Worm (Caenorhabditis elegans): ENCODE measurements around the gene Y105C5B.8.

The Y105C5B.8 gene

DNA sequence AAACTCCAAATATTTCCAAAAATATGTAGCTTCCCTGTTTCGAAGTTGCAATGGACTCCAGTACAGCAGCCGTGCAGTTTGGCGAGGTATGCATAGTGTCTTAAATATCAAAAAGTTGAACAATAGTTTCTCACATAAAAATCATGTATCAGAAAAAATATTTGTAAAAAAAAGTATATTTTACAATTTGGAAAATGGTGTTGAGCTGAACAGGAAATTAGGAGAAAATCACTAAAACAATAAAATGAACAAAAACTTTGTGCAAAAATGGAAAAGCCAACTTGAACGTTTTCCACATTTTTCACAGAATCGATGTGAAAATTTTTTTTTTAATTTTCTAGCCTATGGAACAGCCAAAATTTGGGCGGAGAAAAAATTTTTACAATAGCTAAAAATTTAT, at the start of gene Y105C5B.8:
Y105C5B.8 (minus strand) TSS at position 101 of the 400 bp plus-strand sequence.
- TF ChIP-seq unc-39 (tag; optimal IDR thresholded peaks at IDR 0.05) (no peak), Y5F2A.4 (GFP tag; optimal IDR thresholded peaks at IDR 0.05) (no peak), ctbp-1 (GFP tag; IDR thresholded peaks at IDR 0.05) (no peak), daf-8 (GFP tag; IDR thresholded peaks at IDR 0.05) (no peak), lin-38 (GFP tag; IDR thresholded peaks at IDR 0.05) (no peak), ztf-7 (tag; optimal IDR thresholded peaks at IDR 0.05) (no peak), daf-16 (GFP tag; optimal IDR thresholded peaks at IDR 0.05) (no peak), daf-16 (tag; optimal IDR thresholded peaks at IDR 0.05) (no peak), nhr-6 (tag; optimal IDR thresholded peaks at IDR 0.05) (no peak), jun-1 (tag; optimal IDR thresholded peaks at IDR 0.05) (no peak), attf-4 (tag; optimal IDR thresholded peaks at IDR 0.05) (no peak), hif-1 (tag; optimal IDR thresholded peaks at IDR 0.05) (no peak), pqm-1 (tag; optimal IDR thresholded peaks at IDR 0.05) (no peak), nhr-77 (tag; optimal IDR thresholded peaks at IDR 0.05) (no peak), F44E2.7 (GFP tag; IDR thresholded peaks at IDR 0.05) (no peak), mdl-1 (tag; optimal IDR thresholded peaks at IDR 0.05) (no peak)

DNA sequence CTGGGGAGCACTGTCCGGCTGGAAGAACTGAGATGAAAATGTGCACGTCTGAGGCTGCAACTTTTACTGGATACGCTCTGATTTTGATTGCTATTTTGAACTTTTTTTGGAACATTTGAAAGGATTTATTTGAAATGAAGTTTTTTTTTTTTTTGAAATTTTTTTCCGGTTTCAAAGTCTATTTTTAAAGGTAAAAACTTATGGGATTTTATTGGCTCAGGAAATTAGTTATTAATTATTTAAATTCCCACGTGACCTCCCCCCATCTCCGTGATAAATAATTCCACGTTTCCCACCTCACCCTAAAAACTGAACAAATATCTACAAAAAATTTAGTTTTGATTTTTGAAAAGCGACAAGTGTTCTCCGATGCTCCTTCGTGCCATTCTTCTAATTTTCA, 37.7 kb upstream of the Y105C5B.8 start, which contains the start of gene Y105C5B.18:
Y105C5B.18 (plus strand) TSS at position 301 of the 400 bp plus-strand sequence.
- TF ChIP-seq F37D6.2 (tag; optimal IDR thresholded peaks at IDR 0.05) = no peak
- no peak for TF ChIP-seq daf-12 (tag; optimal IDR thresholded peaks at IDR 0.05)
- TF ChIP-seq ztf-11 (tag; optimal IDR thresholded peaks at IDR 0.05) = no peak
- no peak for TF ChIP-seq pha-4 (GFP tag; IDR thresholded peaks at IDR 0.05)
- TF ChIP-seq pha-4 (tag; optimal IDR thresholded peaks at IDR 0.05) = no peak
- no peak for TF ChIP-seq nhr-102 (tag; optimal IDR thresholded peaks at IDR 0.05)
- no peak for TF ChIP-seq mxl-2 (GFP tag; conservative IDR thresholded peaks at IDR 0.05)
- TF ChIP-seq egl-43 (GFP tag; IDR thresholded peaks at IDR 0.05) = no peak
- TF ChIP-seq T20F7.1 (GFP tag; optimal IDR thresholded peaks at IDR 0.05) = no peak

DNA sequence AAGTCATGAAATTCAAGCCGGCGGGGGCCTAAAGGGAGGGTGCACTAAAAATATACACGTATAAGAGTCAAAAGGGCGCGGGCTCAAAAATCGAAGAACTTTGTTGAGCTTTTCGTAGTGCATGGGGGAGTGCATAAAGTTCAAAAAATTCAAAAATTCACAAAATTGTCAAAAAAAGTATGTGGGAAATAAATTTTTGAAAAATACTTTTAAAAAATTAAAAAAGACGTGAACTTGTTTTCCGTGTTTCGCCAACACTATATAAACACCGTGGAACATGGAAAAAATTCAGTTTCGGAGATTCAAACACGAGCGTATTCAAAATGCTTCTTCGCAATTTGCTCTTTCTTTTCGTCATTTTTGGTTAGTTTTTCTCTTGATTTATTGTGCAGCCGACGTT, 36.2 kb upstream of the Y105C5B.8 start, which contains the start of gene Y105C5B.17:
Y105C5B.17 (plus strand) TSS at position 301 of the 400 bp plus-strand sequence.
- TF ChIP-seq nhr-6 (tag; optimal IDR thresholded peaks at IDR 0.05) = no peak
- no peak for TF ChIP-seq mdl-1 (tag; optimal IDR thresholded peaks at IDR 0.05)
- TF ChIP-seq daf-19 (GFP tag; conservative IDR thresholded peaks at IDR 0.05) = no peak
- no peak for TF ChIP-seq ama-1 (optimal IDR thresholded peaks at IDR 0.05)
- no peak for TF ChIP-seq daf-12 (tag; optimal IDR thresholded peaks at IDR 0.05)
- no peak for TF ChIP-seq dmd-8 (GFP tag; IDR thresholded peaks at IDR 0.05)
- no peak for TF ChIP-seq F10B5.3 (tag; optimal IDR thresholded peaks at IDR 0.05)
- no peak for TF ChIP-seq zfp-2 (tag; optimal IDR thresholded peaks at IDR 0.05)
- no peak for TF ChIP-seq unc-130 (GFP tag; optimal IDR thresholded peaks at IDR 0.05)
- TF ChIP-seq lin-38 (GFP tag; IDR thresholded peaks at IDR 0.05) = no peak
- TF ChIP-seq dmd-6 (GFP tag; IDR thresholded peaks at IDR 0.05) = no peak
- no peak for TF ChIP-seq dmd-9 (GFP tag; IDR thresholded peaks at IDR 0.05)
- no peak for TF ChIP-seq R02D3.7 (tag; optimal IDR thresholded peaks at IDR 0.05)
- TF ChIP-seq F37D6.2 (tag; optimal IDR thresholded peaks at IDR 0.05) = no peak
- TF ChIP-seq rbr-2 (tag; optimal IDR thresholded peaks at IDR 0.05) = no peak
- TF ChIP-seq madf-5 (GFP tag; IDR thresholded peaks at IDR 0.05) = no peak
- TF ChIP-seq cey-2 (tag; optimal IDR thresholded peaks at IDR 0.05; ENCODE audit: borderline replicate concordance, insufficient read depth) = no peak

DNA sequence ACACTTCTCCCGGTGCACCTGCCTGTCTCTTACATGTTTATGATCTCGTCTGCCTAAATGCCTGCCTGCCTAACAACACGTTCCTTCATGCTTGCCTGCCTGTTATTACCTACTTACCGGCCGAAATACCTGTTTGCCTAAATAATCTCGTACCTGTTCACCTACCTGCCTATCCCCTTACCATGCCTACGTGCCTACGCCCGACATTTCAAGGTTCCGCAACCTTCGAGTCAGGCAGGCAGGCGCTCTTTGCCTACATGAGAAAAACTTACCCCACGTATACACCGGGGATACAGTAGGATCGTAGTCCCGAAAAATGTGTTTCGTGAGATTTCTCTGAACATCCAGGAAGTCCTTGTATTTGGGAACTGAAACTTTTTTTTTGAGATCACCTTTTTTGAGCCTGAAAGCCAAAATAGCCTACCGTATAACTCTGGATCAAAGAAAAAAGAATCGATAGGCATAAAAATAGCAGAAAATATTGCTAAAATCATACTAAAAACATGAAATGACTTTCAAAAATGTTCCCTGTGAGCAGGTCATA, 35.6 kb upstream of the Y105C5B.8 start, which contains the start of gene lgc-19:
lgc-19 (minus strand) TSS at position 494 of the 544 bp plus-strand sequence.
- no peak for TF ChIP-seq saeg-2 (GFP tag; IDR thresholded peaks at IDR 0.05)
- TF ChIP-seq aha-1 (tag) = peak; percentile 54
- TF ChIP-seq unc-62 (GFP tag; optimal IDR thresholded peaks at IDR 0.05 in 1 of 2) = peak in 1 of 2 experiments; percentile 87
- TF ChIP-seq unc-62 (tag; optimal IDR thresholded peaks at IDR 0.05) = no peak
